Fruit fly (Drosophila melanogaster) whole organism, adult: ENCODE measurements around the gene Coq5.

ENCODE experiments used
- CG11617 ChIP-seq: fragments of 200-800 bp; sonication (Bioruptor generic); optimal IDR thresholded peaks from 2 replicates; lab custom pipeline; 2017; ENCODE audit warnings: mild to moderate bottlenecking, missing biosample characterization, missing genetic modification reagents, missing genetic modification characterization
- cic ChIP-seq: fragments of 200-800 bp; sonication (Bioruptor generic); optimal IDR thresholded peaks from 2 replicates; lab custom pipeline; 2017; ENCODE audit warnings: missing biosample characterization, mild to moderate bottlenecking, missing genetic modification characterization, moderate library complexity

dm6 chrX:13230974-13231373, 36.6 kb upstream of the Coq5 start:
- TF ChIP-seq CG11617 (GFP tag; lab: Kevin White, UChicago) (no peak), cic (no peak)
